Fruit fly (Drosophila melanogaster): ENCODE data around the gene Octbeta1R.

dm6 chr3R:22468829-22469487 lies 28.1 kb upstream of the Octbeta1R start:
- TF ChIP-seq CTCF (optimal IDR thresholded peaks at IDR 0.05), result no peak
- no peak for TF ChIP-seq CG8478 (optimal IDR thresholded peaks at IDR 0.05)
